Fruit fly (Drosophila melanogaster): Measurements from ENCODE around the gene mew.

- TF ChIP-seq CG7745 (tag; optimal IDR thresholded peaks at IDR 0.05) (no peak), gce (GFP tag; IDR thresholded peaks at IDR 0.05) (no peak), CG2712 (tag; optimal IDR thresholded peaks at IDR 0.05) (no peak), inv (GFP tag; IDR thresholded peaks at IDR 0.05; ENCODE audit: partially characterized antibody) (no peak), tx (GFP tag; optimal IDR thresholded peaks at IDR 0.05) (no peak), CG2202 (tag; optimal IDR thresholded peaks at IDR 0.05) (no peak), ssp (GFP tag; IDR thresholded peaks at IDR 0.05) (no peak), sima (GFP tag; optimal IDR thresholded peaks at IDR 0.05) (no peak), CG4282 (GFP tag; optimal IDR thresholded peaks at IDR 0.05) (no peak), esg (GFP tag; conservative IDR thresholded peaks at IDR 0.05) (no peak), bigmax (GFP tag; optimal IDR thresholded peaks at IDR 0.05) (no peak), Dref (GFP tag; IDR thresholded peaks at IDR 0.05) (no peak), CG43689 (GFP tag; IDR thresholded peaks at IDR 0.05) (no peak)
These were observed 85.4 kb downstream of the mew start for dm6 chrX:13172865-13173264.
